Comparison of ENCODE assay signal across 4 worm cellular contexts in genomic region chrIV:1950617-1951016, ce11.
TF ChIP-seq lines count a peak whose summit lies in the region.

No protein-coding gene starts in this region.

TF ChIP-seq in whole organism, L4 larva, 104 proteins besides CTCF, POLR2A, EP300 and RAD21:
- TF ChIP-seq php-3 (GFP tag; IDR thresholded peaks at IDR 0.05; lab: Robert Waterston, UW): 0 out of 2 replicates have a peak, but pooled peaks have one; percentile 31
- TF ChIP-seq nhr-42 (GFP tag; IDR thresholded peaks at IDR 0.05; lab: Robert Waterston, UW): peak; percentile 20; the same call in 1 of the 2 replicates
- 0 out of 2 replicates have a peak, but pooled peaks have one; percentile 24 for TF ChIP-seq vab-7 (GFP tag; IDR thresholded peaks at IDR 0.05; lab: Robert Waterston, UW)
- 0 out of 2 replicates have a peak, but pooled peaks have one; percentile 27 for TF ChIP-seq Y48G9A.11 (GFP tag; IDR thresholded peaks at IDR 0.05; lab: Robert Waterston, UW)
- peak; percentile 73; the same call in 1 of the 2 replicates for TF ChIP-seq D1046.2 (GFP tag; IDR thresholded peaks at IDR 0.05; lab: Robert Waterston, UW)
- TF ChIP-seq madf-9 (GFP tag; conservative IDR thresholded peaks at IDR 0.05; lab: Robert Waterston, UW): peak; percentile 15; the same call in 1 of the 2 replicates
- 0 out of 4 replicates have a peak, but pooled peaks of 1 of the 2 experiments have one; percentile 2 for TF ChIP-seq madf-5 (GFP tag; IDR thresholded peaks at IDR 0.05; lab: Robert Waterston, UW)
- 0 out of 2 replicates have a peak, but pooled peaks have one; percentile 21 for TF ChIP-seq tra-1 (GFP tag; IDR thresholded peaks at IDR 0.05; lab: Robert Waterston, UW)
- TF ChIP-seq F26F4.8 (GFP tag; conservative IDR thresholded peaks at IDR 0.05; lab: Robert Waterston, UW): peak; percentile 53; the same call in 1 of the 2 replicates

TF ChIP-seq in whole organism, early embryonic, 17 proteins besides CTCF, POLR2A, EP300 and RAD21:
- 0 out of 2 replicates have a peak, but pooled peaks have one; percentile 29 for TF ChIP-seq sea-1 (GFP tag; conservative IDR thresholded peaks at IDR 0.05; lab: Robert Waterston, UW)
TF ChIP-seq in whole organism, early embryonic: peak in this region for 1; not testable (repeated sequence) for 16.

TF ChIP-seq in whole organism, midembryonic, 9 proteins besides CTCF, POLR2A, EP300 and RAD21:
- TF ChIP-seq ztf-29 (GFP tag; IDR thresholded peaks at IDR 0.05; lab: Robert Waterston, UW) (peak; percentile 36; the same call in 1 of the 2 replicates), ref-1 (GFP tag; conservative IDR thresholded peaks at IDR 0.05; lab: Robert Waterston, UW) (peak; percentile 38; the same call in 1 of the 2 replicates)

TF ChIP-seq in whole organism, young adult, 124 proteins besides CTCF, POLR2A, EP300 and RAD21:
- TF ChIP-seq let-526 (GFP tag; IDR thresholded peaks at IDR 0.05; lab: Robert Waterston, UW): peak; percentile 16; the same call in 1 of the 2 replicates
- peak; percentile 22; the same call in 1 of the 2 replicates for TF ChIP-seq ceh-91 (GFP tag; IDR thresholded peaks at IDR 0.05; lab: Robert Waterston, UW)
TF ChIP-seq in whole organism, young adult: peak in this region for 2; not testable (repeated sequence) for 122.
